Fruit fly (Drosophila melanogaster) whole organism, prepupa: ENCODE measurements around the gene Hibch.

Experiments
- CG10631 ChIP-seq: fragments of 200-800 bp; sonication (Bioruptor generic); optimal IDR thresholded peaks from 2 replicates; lab custom pipeline; 2016; ENCODE audit warnings: missing biosample characterization, missing genetic modification characterization
- CG10669 ChIP-seq: fragments of 200-800 bp; sonication (Bioruptor generic); optimal IDR thresholded peaks from 3 replicates; lab custom pipeline; 2018; ENCODE audit warnings: missing biosample characterization, mild to moderate bottlenecking, missing genetic modification characterization, moderate library complexity
- CG11294 ChIP-seq: fragments of 200-800 bp; sonication (Bioruptor generic); IDR thresholded peaks from 2 replicates; pipeline ENCODE4 v1.3.6; 2022; ENCODE audit warnings: missing biosample characterization, missing genetic modification characterization
- CG11762 ChIP-seq: fragments of 200-800 bp; sonication (Bioruptor generic); optimal IDR thresholded peaks from 3 replicates; lab custom pipeline; 2016; ENCODE audit warnings: missing biosample characterization, missing genetic modification characterization; ENCODE audit not compliant: insufficient read depth
- CG11902 ChIP-seq: fragments of 200-800 bp; sonication (Bioruptor generic); optimal IDR thresholded peaks from 3 replicates; lab custom pipeline; 2016; ENCODE audit warnings: missing biosample characterization, missing genetic modification characterization
- CG15336 ChIP-seq: fragments of 200-800 bp; sonication (Bioruptor generic); IDR thresholded peaks from 2 replicates; pipeline ENCODE4 v1.3.6; 2022; ENCODE audit warnings: missing biosample characterization, missing genetic modification characterization
- CG1621 ChIP-seq: fragments of 200-800 bp; sonication (Bioruptor generic); optimal IDR thresholded peaks from 3 replicates; lab custom pipeline; 2018; ENCODE audit warnings: missing biosample characterization, mild to moderate bottlenecking, missing genetic modification characterization
- CG16779 ChIP-seq: fragments of 200-800 bp; sonication (Bioruptor generic); optimal IDR thresholded peaks from 3 replicates; lab custom pipeline; 2017; ENCODE audit warnings: missing biosample characterization, mild to moderate bottlenecking, missing genetic modification characterization
- CG3032 ChIP-seq: fragments of 200-800 bp; optimal IDR thresholded peaks from 2 replicates; lab custom pipeline; 2019; ENCODE audit warnings: missing biosample characterization, mild to moderate bottlenecking, missing genetic modification characterization, moderate library complexity
- CG32006 ChIP-seq: fragments of 200-800 bp; sonication (Bioruptor generic); optimal IDR thresholded peaks from 3 replicates; lab custom pipeline; 2017; ENCODE audit warnings: missing biosample characterization, mild to moderate bottlenecking, missing genetic modification characterization
- CG34406 ChIP-seq: fragments of 200-800 bp; sonication (Bioruptor generic); optimal IDR thresholded peaks from 3 replicates; lab custom pipeline; 2016; ENCODE audit warnings: missing biosample characterization, missing genetic modification characterization
- CG3919 ChIP-seq: fragments of 200-800 bp; sonication (Bioruptor generic); optimal IDR thresholded peaks from 3 replicates; lab custom pipeline; 2016; ENCODE audit warnings: missing biosample characterization, missing genetic modification characterization
- CG4318 ChIP-seq: fragments of 200-800 bp; sonication (Bioruptor generic); optimal IDR thresholded peaks from 3 replicates; lab custom pipeline; 2017; ENCODE audit warnings: missing biosample characterization, mild to moderate bottlenecking, missing genetic modification characterization
- CG6163 ChIP-seq: fragments of 200-800 bp; sonication (Bioruptor generic); IDR thresholded peaks from 3 replicates; pipeline ENCODE4 v1.3.6; 2022; ENCODE audit warnings: missing biosample characterization, missing genetic modification characterization
- CG6792 ChIP-seq: fragments of 200-800 bp; sonication (Bioruptor generic); optimal IDR thresholded peaks from 3 replicates; lab custom pipeline; 2016; ENCODE audit warnings: missing biosample characterization, missing genetic modification characterization
- CG6808 ChIP-seq: fragments of 200-800 bp; sonication (Bioruptor generic); optimal IDR thresholded peaks from 3 replicates; lab custom pipeline; 2017; ENCODE audit warnings: missing biosample characterization, missing genetic modification characterization, mild to moderate bottlenecking, moderate library complexity, missing genetic modification reagents
- CG6854 ChIP-seq: fragments of 200-800 bp; sonication (Bioruptor generic); optimal IDR thresholded peaks from 2 replicates; lab custom pipeline; 2017; ENCODE audit warnings: missing biosample characterization, mild to moderate bottlenecking, missing genetic modification characterization
- CG8119 ChIP-seq: fragments of 200-800 bp; sonication (Bioruptor generic); IDR thresholded peaks from 3 replicates; pipeline ENCODE4 v1.3.6; 2022; ENCODE audit warnings: missing biosample characterization, missing genetic modification characterization
- CG8319 ChIP-seq: fragments of 200-800 bp; sonication (Bioruptor generic); optimal IDR thresholded peaks from 3 replicates; lab custom pipeline; 2016; ENCODE audit warnings: missing biosample characterization, missing genetic modification characterization
- CG9139 ChIP-seq: fragments of 200-800 bp; sonication (Bioruptor generic); optimal IDR thresholded peaks from 3 replicates; lab custom pipeline; 2017; ENCODE audit warnings: missing biosample characterization, mild to moderate bottlenecking, missing genetic modification characterization
- Eip75B ChIP-seq: fragments of 200-800 bp; sonication (Bioruptor generic); optimal IDR thresholded peaks from 3 replicates; lab custom pipeline; 2016; ENCODE audit warnings: missing biosample characterization, missing genetic modification characterization
- Eip78C ChIP-seq: fragments of 200-800 bp; sonication (Bioruptor generic); peaks from one replicate; lab custom pipeline; 2016; ENCODE audit warnings: missing biosample characterization, missing genetic modification characterization
- Eip93F ChIP-seq: fragments of 200-800 bp; sonication (Bioruptor generic); optimal IDR thresholded peaks from 2 replicates; lab custom pipeline; 2016; ENCODE audit warnings: missing biosample characterization, mild to moderate bottlenecking, missing genetic modification characterization
- Ets21C ChIP-seq: fragments of 200-800 bp; sonication (Bioruptor generic); optimal IDR thresholded peaks from 3 replicates; lab custom pipeline; 2016; ENCODE audit warnings: missing biosample characterization, missing genetic modification characterization
- Ets96B ChIP-seq: fragments of 200-800 bp; optimal IDR thresholded peaks from 2 replicates; lab custom pipeline; 2019; ENCODE audit warnings: missing biosample characterization, mild to moderate bottlenecking, missing genetic modification characterization, moderate library complexity
- Gug ChIP-seq: fragments of 200-800 bp; sonication (Bioruptor generic); IDR thresholded peaks from 2 replicates; pipeline ENCODE4 v1.3.6; 2022; ENCODE audit warnings: missing biosample characterization, missing genetic modification characterization
- Hr38 ChIP-seq: sonication (Bioruptor generic); optimal IDR thresholded peaks from 2 replicates; lab custom pipeline; 2016; ENCODE audit warnings: missing biosample characterization, missing genetic modification characterization
- Hr39 ChIP-seq: fragments of 200-800 bp; sonication (Bioruptor generic); optimal IDR thresholded peaks from 2 replicates; lab custom pipeline; 2016; ENCODE audit warnings: missing biosample characterization, missing genetic modification characterization
- Hr4 ChIP-seq: fragments of 200-800 bp; sonication (Bioruptor generic); optimal IDR thresholded peaks from 3 replicates; lab custom pipeline; 2016; ENCODE audit warnings: missing biosample characterization, missing genetic modification characterization
- Met ChIP-seq: fragments of 200-800 bp; sonication (Bioruptor generic); optimal IDR thresholded peaks from 3 replicates; lab custom pipeline; 2016; ENCODE audit warnings: missing biosample characterization, missing genetic modification characterization
- OdsH ChIP-seq: fragments of 200-800 bp; sonication (Bioruptor generic); optimal IDR thresholded peaks from 3 replicates; lab custom pipeline; 2016; ENCODE audit warnings: missing biosample characterization, missing genetic modification characterization
- Smox ChIP-seq: fragments of 200-800 bp; sonication (Bioruptor generic); optimal IDR thresholded peaks from 3 replicates; lab custom pipeline; 2016; ENCODE audit warnings: missing biosample characterization, missing genetic modification characterization
- Sox14 ChIP-seq: fragments of 200-800 bp; sonication (Bioruptor generic); optimal IDR thresholded peaks from 3 replicates; lab custom pipeline; 2016; ENCODE audit warnings: missing biosample characterization, missing genetic modification characterization
- Sox15 ChIP-seq: fragments of 200-800 bp; sonication (Bioruptor generic); optimal IDR thresholded peaks from 3 replicates; lab custom pipeline; 2016; ENCODE audit warnings: missing biosample characterization, missing genetic modification characterization
- achi ChIP-seq: fragments of 200-800 bp; sonication (Bioruptor generic); optimal IDR thresholded peaks from 3 replicates; lab custom pipeline; 2016; ENCODE audit warnings: missing biosample characterization, missing genetic modification characterization
- cyc ChIP-seq: fragments of 200-800 bp; sonication (Bioruptor generic); optimal IDR thresholded peaks from 3 replicates; lab custom pipeline; 2016; ENCODE audit warnings: missing biosample characterization, missing genetic modification characterization
- dsx ChIP-seq: fragments of 200-800 bp; optimal IDR thresholded peaks from 3 replicates; lab custom pipeline; 2019; ENCODE audit warnings: missing biosample characterization, mild to moderate bottlenecking, missing genetic modification characterization, moderate library complexity; ENCODE audit not compliant: poor library complexity, severe bottlenecking
- eg ChIP-seq: fragments of 200-800 bp; sonication (Bioruptor generic); IDR thresholded peaks from 3 replicates; pipeline ENCODE4 v1.3.6; 2022; ENCODE audit warnings: missing biosample characterization, missing genetic modification characterization
- esn ChIP-seq: fragments of 200-800 bp; sonication (Bioruptor generic); optimal IDR thresholded peaks from 2 replicates; lab custom pipeline; 2016; ENCODE audit warnings: missing biosample characterization, mild to moderate bottlenecking, missing genetic modification characterization, moderate library complexity
- fd59A ChIP-seq: fragments of 200-800 bp; sonication (Bioruptor generic); optimal IDR thresholded peaks from 2 replicates; lab custom pipeline; 2017; ENCODE audit warnings: missing biosample characterization, mild to moderate bottlenecking, missing genetic modification characterization, missing genetic modification reagents
- fd85E ChIP-seq: fragments of 200-800 bp; sonication (Bioruptor generic); optimal IDR thresholded peaks from 3 replicates; lab custom pipeline; 2016; ENCODE audit warnings: missing biosample characterization, missing genetic modification characterization
- fkh ChIP-seq: fragments of 200-800 bp; sonication (Bioruptor generic); optimal IDR thresholded peaks from 3 replicates; lab custom pipeline; 2017; ENCODE audit warnings: missing biosample characterization, mild to moderate bottlenecking, missing genetic modification characterization, moderate library complexity
- net ChIP-seq: fragments of 200-800 bp; sonication (Bioruptor generic); optimal IDR thresholded peaks from 3 replicates; lab custom pipeline; 2016; ENCODE audit warnings: missing biosample characterization, missing genetic modification characterization
- pdm3 ChIP-seq: fragments of 200-800 bp; sonication (Bioruptor generic); optimal IDR thresholded peaks from 3 replicates; lab custom pipeline; 2016; ENCODE audit warnings: missing biosample characterization, missing genetic modification characterization
- salr ChIP-seq, 2 experiments: fragments of 200-800 bp; sonication (Bioruptor generic); optimal IDR thresholded peaks; 3 replicates each; lab custom pipeline; 2016 to 2018; ENCODE audit warnings: missing biosample characterization in 2 of 2, missing genetic modification characterization in 2 of 2, mild to moderate bottlenecking in 1 of 2
- spab ChIP-seq: fragments of 200-800 bp; sonication (Bioruptor generic); optimal IDR thresholded peaks from 2 replicates; lab custom pipeline; 2017; ENCODE audit warnings: missing biosample characterization, mild to moderate bottlenecking, missing genetic modification characterization, missing genetic modification reagents
- ss ChIP-seq, 2 experiments: fragments of 200-800 bp; sonication (Bioruptor generic); optimal IDR thresholded peaks; 2 replicates in 1 of 2; 3 replicates in 1 of 2; lab custom pipeline; 2017 to 2018; ENCODE audit warnings: mild to moderate bottlenecking in 2 of 2, missing biosample characterization in 2 of 2, missing genetic modification characterization in 2 of 2, moderate library complexity in 1 of 2
- svp ChIP-seq: fragments of 200-800 bp; sonication (Bioruptor generic); peaks from one replicate; lab custom pipeline; 2016; ENCODE audit warnings: missing biosample characterization, missing genetic modification characterization
- topi ChIP-seq: fragments of 200-800 bp; sonication (Bioruptor generic); optimal IDR thresholded peaks from 3 replicates; lab custom pipeline; 2016; ENCODE audit warnings: missing biosample characterization, missing genetic modification characterization
- vri ChIP-seq: fragments of 200-800 bp; sonication (Bioruptor generic); optimal IDR thresholded peaks from 3 replicates; lab custom pipeline; 2016; ENCODE audit warnings: missing biosample characterization, mild to moderate bottlenecking, missing genetic modification characterization

Hibch gene

dm6 chr3R:15319912-15320746 lies 36.9 kb upstream of the Hibch start, which contains the start of the genes CG6276 and CG44040:
Gene CG6276 (minus strand): TSS chr3R:15320069.
Gene CG44040 (plus strand): TSS chr3R:15320378.
- TF ChIP-seq CG11762 (GFP tag; lab: Kevin White, UChicago) (peak; percentile 16), cyc (GFP tag; lab: Kevin White, UChicago) (peak; percentile 37), dsx (GFP tag; lab: Kevin White, UChicago) (peak; percentile 31), CG34406 (peak; percentile 19), CG10631 (GFP tag; lab: Kevin White, UChicago) (peak; percentile 58), CG6854 (no peak), Ets21C (GFP tag; lab: Kevin White, UChicago) (peak; percentile 58), CG6792 (GFP tag; lab: Kevin White, UChicago) (peak; percentile 46), spab (GFP tag; lab: Kevin White, UChicago) (no peak), topi (GFP tag; lab: Kevin White, UChicago) (peak; percentile 63), CG16779 (tag; lab: Kevin White, UChicago) (no peak), Eip78C (GFP tag; lab: Kevin White, UChicago) (peak; percentile 89), svp (GFP tag; lab: Kevin White, UChicago) (no peak), ss (GFP tag; optimal IDR thresholded peaks at IDR 0.05; lab: Kevin White, UChicago) (peak in 1 of 2 experiments; percentile 42), salr (GFP tag; optimal IDR thresholded peaks at IDR 0.05; lab: Kevin White, UChicago) (peak; percentile 40 to 64), Smox (no peak), Eip75B (GFP tag; lab: Kevin White, UChicago) (peak; percentile 61), CG8119 (peak; percentile 37; the same call in 1 of the 3 replicates), Eip93F (no peak), Hr39 (GFP tag; lab: Kevin White, UChicago) (peak; percentile 55), CG11902 (GFP tag; lab: Kevin White, UChicago) (peak; percentile 16), Hr38 (GFP tag; lab: Kevin White, UChicago) (no peak), achi (GFP tag; lab: Kevin White, UChicago) (peak; percentile 48), Hr4 (GFP tag; lab: Kevin White, UChicago) (peak; percentile 50), CG3032 (peak; percentile 55), CG8319 (no peak), esn (peak; percentile 76), pdm3 (peak; percentile 69), CG6163 (GFP tag; lab: Robert Waterston, UW) (peak; percentile 59), Met (peak; percentile 58), Gug (GFP tag; lab: Robert Waterston, UW) (no peak), fkh (GFP tag; lab: Kevin White, UChicago) (peak; percentile 59), CG3919 (GFP tag; lab: Kevin White, UChicago) (peak; percentile 63), CG11294 (GFP tag; lab: Robert Waterston, UW) (peak; percentile 10; the same call in 1 of the 2 replicates), CG6808 (GFP tag; lab: Kevin White, UChicago) (peak; percentile 50), fd85E (GFP tag; lab: Kevin White, UChicago) (no peak), Sox15 (GFP tag; lab: Kevin White, UChicago) (peak; percentile 20), net (GFP tag; lab: Kevin White, UChicago) (no peak), vri (GFP tag; lab: Kevin White, UChicago) (no peak), CG4318 (GFP tag; lab: Kevin White, UChicago) (no peak), CG15336 (GFP tag; lab: Robert Waterston, UW) (0 out of 2 replicates have a peak, but pooled peaks have one; percentile 24), CG10669 (GFP tag; lab: Kevin White, UChicago) (peak; percentile 50), CG9139 (GFP tag; lab: Kevin White, UChicago) (no peak), eg (GFP tag; lab: Robert Waterston, UW) (peak; percentile 54), OdsH (GFP tag; lab: Kevin White, UChicago) (peak; percentile 59), Sox14 (GFP tag; lab: Kevin White, UChicago) (peak; percentile 61), CG1621 (peak; percentile 26), Ets96B (tag; lab: Kevin White, UChicago) (peak; percentile 34), fd59A (GFP tag; lab: Kevin White, UChicago) (peak; percentile 30), CG32006 (GFP tag; lab: Kevin White, UChicago) (peak; percentile 63)
